Worm (Caenorhabditis elegans) whole organism, L1 larva: ENCODE results near the gene snb-1.

Experiments
- C04F5.9 ChIP-seq: sonication (generic microtip); optimal IDR thresholded peaks from 2 replicates; lab custom pipeline; 2016; ENCODE audit warnings: missing genetic modification characterization, missing compliant biosample characterization
- C16A3.4 ChIP-seq: fragments of 150-350 bp; optimal IDR thresholded peaks from 2 replicates; lab custom pipeline; 2014; ENCODE audit warnings: missing biosample characterization, missing genetic modification characterization
- F16B12.6 ChIP-seq: fragments of 150-350 bp; optimal IDR thresholded peaks from 2 replicates; lab custom pipeline; 2014; ENCODE audit warnings: missing biosample characterization, missing genetic modification characterization
- aha-1 ChIP-seq: fragments of 150-350 bp; optimal IDR thresholded peaks from 2 replicates; lab custom pipeline; 2014; ENCODE audit warnings: missing biosample characterization, missing genetic modification characterization
- blmp-1 ChIP-seq: fragments of 150-350 bp; optimal IDR thresholded peaks from 2 replicates; lab custom pipeline; 2014; ENCODE audit warnings: missing biosample characterization, missing genetic modification characterization
- ceh-8 ChIP-seq: fragments of 200-800 bp; sonication (Bioruptor generic); optimal IDR thresholded peaks from 2 replicates; lab custom pipeline; 2018; ENCODE audit warnings: mild to moderate bottlenecking, missing genetic modification characterization, moderate library complexity, missing compliant biosample characterization
- ceh-82 ChIP-seq, 3 experiments: fragments of 150-350 bp in 1 of 3; sonication (generic microtip) in 2 of 3; optimal IDR thresholded peaks; 2 replicates each; lab custom pipeline; 2014 to 2017; ENCODE audit warnings: missing biosample characterization in 3 of 3, missing genetic modification characterization in 3 of 3
- ceh-88 ChIP-seq: fragments of 200-800 bp; sonication (Bioruptor generic); IDR thresholded peaks from 2 replicates; pipeline ENCODE4 v1.3.6; 2022; ENCODE audit warnings: missing genetic modification characterization, missing compliant biosample characterization
- ceh-90 ChIP-seq: sonication (generic microtip); optimal IDR thresholded peaks from 2 replicates; lab custom pipeline; 2016; ENCODE audit warnings: missing genetic modification characterization, missing compliant biosample characterization
- ces-1 ChIP-seq: fragments of 150-350 bp; optimal IDR thresholded peaks from 2 replicates; lab custom pipeline; 2014; ENCODE audit warnings: missing biosample characterization, missing genetic modification reagents, missing genetic modification characterization
- dpl-1 ChIP-seq, 3 experiments: fragments of 150-350 bp in 2 of 3; sonication (generic microtip) in 1 of 3; optimal IDR thresholded peaks; 2 replicates each; lab custom pipeline; 2014 to 2017; ENCODE audit warnings: missing biosample characterization in 3 of 3, missing genetic modification characterization in 3 of 3, missing genetic modification reagents in 3 of 3
- dsc-1 ChIP-seq: sonication (generic microtip); optimal IDR thresholded peaks from 2 replicates; lab custom pipeline; 2016; ENCODE audit warnings: mild to moderate bottlenecking, missing genetic modification characterization, missing compliant biosample characterization
- efl-3 ChIP-seq: fragments of 200-800 bp; sonication (Bioruptor generic); optimal IDR thresholded peaks from 2 replicates; lab custom pipeline; 2018; ENCODE audit warnings: mild to moderate bottlenecking, missing genetic modification characterization, missing compliant biosample characterization
- egl-13 ChIP-seq: sonication (generic microtip); optimal IDR thresholded peaks from 2 replicates; lab custom pipeline; 2016; ENCODE audit warnings: missing genotype, missing genetic modification reagents, missing genetic modification characterization, missing compliant biosample characterization
- ets-5 ChIP-seq: fragments of 200-800 bp; sonication (Bioruptor generic); IDR thresholded peaks from 2 replicates; pipeline ENCODE4 v1.3.6; 2022; ENCODE audit warnings: missing genetic modification characterization, missing compliant biosample characterization
- fkh-4 ChIP-seq: sonication (generic microtip); optimal IDR thresholded peaks from 2 replicates; lab custom pipeline; 2016; ENCODE audit warnings: missing compliant biosample characterization, missing genetic modification characterization, borderline replicate concordance
- fkh-8 ChIP-seq: sonication (generic microtip); optimal IDR thresholded peaks from 2 replicates; lab custom pipeline; 2016; ENCODE audit warnings: mild to moderate bottlenecking, missing genetic modification characterization, missing compliant biosample characterization
- fos-1 ChIP-seq: fragments of 150-350 bp; optimal IDR thresholded peaks from 2 replicates; lab custom pipeline; 2014; ENCODE audit warnings: missing biosample characterization, missing genetic modification characterization
- grh-1 ChIP-seq: fragments of 200-800 bp; sonication (Bioruptor generic); IDR thresholded peaks from 2 replicates; pipeline ENCODE4 v1.3.6; 2022; ENCODE audit warnings: missing genetic modification reagents, missing genetic modification characterization, missing compliant biosample characterization
- hpl-2 ChIP-seq: fragments of 150-350 bp; optimal IDR thresholded peaks from 2 replicates; lab custom pipeline; 2014; ENCODE audit warnings: missing biosample characterization, missing genetic modification reagents, missing genetic modification characterization
- irx-1 ChIP-seq: sonication (generic microtip); optimal IDR thresholded peaks from 2 replicates; lab custom pipeline; 2016; ENCODE audit warnings: missing genetic modification characterization, missing compliant biosample characterization
- isw-1 ChIP-seq: fragments of 200-800 bp; sonication (Bioruptor generic); IDR thresholded peaks from 2 replicates; pipeline ENCODE4 v1.3.6; 2022; ENCODE audit warnings: missing genetic modification characterization, missing compliant biosample characterization
- lin-14 ChIP-seq: fragments of 200-800 bp; sonication (Bioruptor generic); optimal IDR thresholded peaks from 2 replicates; lab custom pipeline; 2018; ENCODE audit warnings: mild to moderate bottlenecking, missing genetic modification characterization, moderate library complexity, missing compliant biosample characterization
- lin-15B ChIP-seq: fragments of 150-350 bp; sonication (generic microtip); optimal IDR thresholded peaks from 3 replicates; lab custom pipeline; 2014; ENCODE audit warnings: missing biosample characterization, missing genetic modification characterization
- lin-35 ChIP-seq, 2 experiments: fragments of 150-350 bp; optimal IDR thresholded peaks; 2 replicates each; lab custom pipeline; 2014; ENCODE audit warnings: missing biosample characterization in 2 of 2, missing genetic modification characterization in 2 of 2, missing genetic modification reagents in 2 of 2
- lir-3 ChIP-seq: sonication (generic microtip); optimal IDR thresholded peaks from 2 replicates; lab custom pipeline; 2016; ENCODE audit warnings: mild to moderate bottlenecking, missing genetic modification characterization, moderate library complexity, missing compliant biosample characterization; ENCODE audit not compliant: poor library complexity
- lsy-2 ChIP-seq, 2 experiments: fragments of 150-350 bp; optimal IDR thresholded peaks; 2 replicates each; lab custom pipeline; 2014; ENCODE audit warnings: missing biosample characterization in 2 of 2, missing genetic modification characterization in 2 of 2
- mab-9 ChIP-seq: fragments of 200-800 bp; sonication (Bioruptor generic); IDR thresholded peaks from 2 replicates; pipeline ENCODE4 v1.3.6; 2022; ENCODE audit warnings: missing genetic modification reagents, missing genetic modification characterization, missing compliant biosample characterization
- mef-2 ChIP-seq: fragments of 150-350 bp; optimal IDR thresholded peaks from 2 replicates; lab custom pipeline; 2014; ENCODE audit warnings: missing biosample characterization, missing genetic modification characterization
- mep-1 ChIP-seq: fragments of 150-350 bp; optimal IDR thresholded peaks from 2 replicates; lab custom pipeline; 2014; ENCODE audit warnings: missing biosample characterization, missing genetic modification characterization
- nhr-11 ChIP-seq: fragments of 150-350 bp; optimal IDR thresholded peaks from 2 replicates; lab custom pipeline; 2014; ENCODE audit warnings: missing biosample characterization, missing genetic modification characterization
- nhr-19 ChIP-seq: fragments of 200-800 bp; sonication (Bioruptor generic); conservative IDR thresholded peaks from 2 replicates; pipeline ENCODE4 v1.3.6; 2022; ENCODE audit warnings: missing genetic modification characterization, missing compliant biosample characterization
- nhr-20 ChIP-seq: sonication (generic microtip); optimal IDR thresholded peaks from 2 replicates; lab custom pipeline; 2016; ENCODE audit warnings: mild to moderate bottlenecking, missing genetic modification characterization, missing compliant biosample characterization
- nhr-237 ChIP-seq: fragments of 150-350 bp; optimal IDR thresholded peaks from 2 replicates; lab custom pipeline; 2014; ENCODE audit warnings: missing biosample characterization, missing genetic modification characterization
- nhr-28 ChIP-seq: fragments of 150-350 bp; optimal IDR thresholded peaks from 2 replicates; lab custom pipeline; 2014; ENCODE audit warnings: missing biosample characterization, missing genetic modification characterization
- nhr-47 ChIP-seq: sonication (generic microtip); optimal IDR thresholded peaks from 2 replicates; lab custom pipeline; 2016; ENCODE audit warnings: mild to moderate bottlenecking, missing genetic modification characterization, moderate library complexity, missing compliant biosample characterization
- nhr-71 ChIP-seq: sonication (generic microtip); optimal IDR thresholded peaks from 2 replicates; lab custom pipeline; 2016; ENCODE audit warnings: mild to moderate bottlenecking, missing genetic modification characterization, moderate library complexity, missing compliant biosample characterization
- nhr-76 ChIP-seq: sonication (generic microtip); optimal IDR thresholded peaks from 2 replicates; lab custom pipeline; 2017; ENCODE audit warnings: missing biosample characterization, missing genetic modification characterization
- nhr-77 ChIP-seq: fragments of 150-350 bp; optimal IDR thresholded peaks from 2 replicates; lab custom pipeline; 2014; ENCODE audit warnings: missing biosample characterization, missing genetic modification characterization
- nhr-85 ChIP-seq: sonication (generic microtip); peaks from one replicate; lab custom pipeline; 2016; ENCODE audit warnings: missing genetic modification characterization, inconsistent platforms, missing compliant biosample characterization
- pax-3 ChIP-seq: fragments of 200-800 bp; sonication (Bioruptor generic); optimal IDR thresholded peaks from 2 replicates; lab custom pipeline; 2018; ENCODE audit warnings: mild to moderate bottlenecking, missing genetic modification characterization, moderate library complexity, missing compliant biosample characterization
- skn-1 ChIP-seq: fragments of 150-350 bp; optimal IDR thresholded peaks from 2 replicates; lab custom pipeline; 2014; ENCODE audit warnings: missing biosample characterization, missing genetic modification characterization
- snpc-4 ChIP-seq: fragments of 150-350 bp; optimal IDR thresholded peaks from 2 replicates; lab custom pipeline; 2014; ENCODE audit warnings: missing biosample characterization, missing genetic modification characterization
- snu-23 ChIP-seq: sonication (generic microtip); optimal IDR thresholded peaks from 2 replicates; lab custom pipeline; 2016; ENCODE audit warnings: missing genetic modification characterization, missing compliant biosample characterization
- sox-4 ChIP-seq: sonication (generic microtip); optimal IDR thresholded peaks from 2 replicates; lab custom pipeline; 2016; ENCODE audit warnings: missing genetic modification characterization, missing compliant biosample characterization
- swsn-7 ChIP-seq: sonication (generic microtip); optimal IDR thresholded peaks from 2 replicates; lab custom pipeline; 2016; ENCODE audit warnings: missing genetic modification characterization, missing compliant biosample characterization
- tbx-2 ChIP-seq: sonication (generic microtip); optimal IDR thresholded peaks from 2 replicates; lab custom pipeline; 2016; ENCODE audit warnings: missing genetic modification characterization, missing compliant biosample characterization
- unc-86 ChIP-seq: sonication (generic microtip); optimal IDR thresholded peaks from 2 replicates; lab custom pipeline; 2016; ENCODE audit warnings: missing genetic modification characterization, missing compliant biosample characterization
- xbp-1 ChIP-seq: sonication (generic microtip); optimal IDR thresholded peaks from 2 replicates; lab custom pipeline; 2016; ENCODE audit warnings: missing genetic modification characterization, missing compliant biosample characterization
- zip-4 ChIP-seq: fragments of 200-800 bp; sonication (Bioruptor generic); optimal IDR thresholded peaks from 2 replicates; lab custom pipeline; 2018; ENCODE audit warnings: mild to moderate bottlenecking, missing genetic modification characterization, moderate library complexity, missing compliant biosample characterization
- ztf-4 ChIP-seq: fragments of 150-350 bp; optimal IDR thresholded peaks from 2 replicates; lab custom pipeline; 2014; ENCODE audit warnings: missing biosample characterization, missing genetic modification characterization

Gene snb-1

DNA sequence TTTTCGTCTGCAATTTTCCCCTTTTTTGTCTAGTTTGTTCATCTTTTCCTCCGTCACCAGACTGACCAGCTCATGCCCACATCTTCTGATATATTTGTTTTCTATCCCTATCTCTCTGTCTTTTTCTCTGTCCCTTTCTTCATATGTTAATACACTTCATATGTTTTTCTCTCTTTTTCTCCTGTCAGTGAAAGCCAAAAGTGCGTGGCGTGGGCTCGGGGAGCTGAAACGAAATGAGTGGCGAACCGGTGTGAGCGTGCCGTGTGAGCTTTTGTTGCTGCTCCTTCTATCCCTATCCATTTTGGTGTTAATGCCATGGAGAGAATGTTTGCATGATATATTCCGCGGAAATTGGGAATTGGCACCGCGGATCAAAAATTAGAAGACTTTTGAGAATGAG is 24.4 kb downstream of the snb-1 start:
- TF ChIP-seq irx-1 (tag; lab: Kevin White, UChicago) (no peak), ceh-88 (no peak), egl-13 (tag; lab: Kevin White, UChicago) (no peak), aha-1 (tag; lab: Kevin White, UChicago) (no peak), unc-86 (tag; lab: Kevin White, UChicago) (peak; percentile 2), nhr-28 (tag; lab: Kevin White, UChicago) (no peak), nhr-85 (tag; lab: Kevin White, UChicago) (no peak), lin-15B (tag; lab: Kevin White, UChicago) (no peak), F16B12.6 (no peak), ets-5 (GFP tag; lab: Robert Waterston, UW) (no peak), skn-1 (tag; lab: Kevin White, UChicago) (no peak), lsy-2 (tag; optimal IDR thresholded peaks at IDR 0.05; lab: Kevin White, UChicago) (peak in 1 of 2 experiments; percentile 2), nhr-76 (tag; lab: Kevin White, UChicago) (no peak), grh-1 (GFP tag; lab: Robert Waterston, UW) (no peak), dsc-1 (tag; lab: Kevin White, UChicago) (peak; percentile 35), isw-1 (no peak), snpc-4 (tag; lab: Kevin White, UChicago) (no peak), fkh-8 (peak; percentile 67), tbx-2 (tag; lab: Kevin White, UChicago) (no peak), lin-14 (GFP tag; lab: Kevin White, UChicago) (peak; percentile 34), ceh-82 (tag; optimal IDR thresholded peaks at IDR 0.05; lab: Kevin White, UChicago) (peak in 1 of 3 experiments; percentile 24), nhr-237 (tag; lab: Kevin White, UChicago) (no peak)

DNA sequence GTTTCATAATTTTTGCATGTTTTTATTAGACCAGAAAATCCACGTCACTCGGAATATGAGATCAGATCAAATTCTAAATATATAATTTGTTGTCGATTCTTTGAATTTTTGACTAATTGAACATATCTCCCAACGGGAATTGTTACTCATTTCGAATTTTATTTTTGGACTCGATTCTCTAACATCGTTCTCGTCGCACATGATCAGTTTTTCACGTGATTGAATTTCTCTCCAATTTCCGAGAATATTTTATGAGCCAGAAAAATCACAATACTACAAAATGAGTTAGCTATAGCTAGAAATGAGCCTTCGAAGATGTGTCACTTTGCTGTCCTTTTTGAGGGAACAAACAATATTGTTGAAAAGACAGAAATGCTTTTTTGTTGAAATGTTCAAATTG is 25.5 kb downstream of the snb-1 start:
- peak; percentile 14 for TF ChIP-seq fkh-4
- TF ChIP-seq nhr-71: peak; percentile 88
- TF ChIP-seq swsn-7: peak; percentile 52
- TF ChIP-seq mef-2 (tag; lab: Kevin White, UChicago): peak; percentile 37
- peak; percentile 93 for TF ChIP-seq sox-4
- TF ChIP-seq skn-1 (tag; lab: Kevin White, UChicago): no peak
- TF ChIP-seq fos-1: peak; percentile 18
- peak; percentile 61 for TF ChIP-seq nhr-20
- peak; percentile 21 for TF ChIP-seq xbp-1
- TF ChIP-seq isw-1: no peak
- TF ChIP-seq efl-3: no peak
- peak; percentile 97 for TF ChIP-seq fkh-8
- TF ChIP-seq dsc-1 (tag; lab: Kevin White, UChicago): peak; percentile 88
- TF ChIP-seq ceh-8: peak; percentile 84
- TF ChIP-seq mab-9 (GFP tag; lab: Robert Waterston, UW): 0 out of 2 replicates have a peak, but pooled peaks have one; percentile 22
- TF ChIP-seq ztf-4 (tag; lab: Kevin White, UChicago): peak; percentile 40
- no peak for TF ChIP-seq snu-23 (GFP tag; lab: Kevin White, UChicago)
- TF ChIP-seq mep-1 (tag; lab: Kevin White, UChicago): peak; percentile 10
- peak in 1 of 2 experiments; percentile 14 for TF ChIP-seq lsy-2 (tag; optimal IDR thresholded peaks at IDR 0.05; lab: Kevin White, UChicago)
- peak; percentile 83 for TF ChIP-seq nhr-47 (tag; lab: Kevin White, UChicago)
- TF ChIP-seq nhr-11: peak; percentile 55
- TF ChIP-seq nhr-19 (GFP tag; lab: Robert Waterston, UW): 0 out of 2 replicates have a peak, but pooled peaks have one; percentile 12
- peak; percentile 49 for TF ChIP-seq lin-14 (GFP tag; lab: Kevin White, UChicago)
- peak; percentile 61 for TF ChIP-seq pax-3 (tag; lab: Kevin White, UChicago)
- TF ChIP-seq egl-13 (tag; lab: Kevin White, UChicago): no peak

DNA sequence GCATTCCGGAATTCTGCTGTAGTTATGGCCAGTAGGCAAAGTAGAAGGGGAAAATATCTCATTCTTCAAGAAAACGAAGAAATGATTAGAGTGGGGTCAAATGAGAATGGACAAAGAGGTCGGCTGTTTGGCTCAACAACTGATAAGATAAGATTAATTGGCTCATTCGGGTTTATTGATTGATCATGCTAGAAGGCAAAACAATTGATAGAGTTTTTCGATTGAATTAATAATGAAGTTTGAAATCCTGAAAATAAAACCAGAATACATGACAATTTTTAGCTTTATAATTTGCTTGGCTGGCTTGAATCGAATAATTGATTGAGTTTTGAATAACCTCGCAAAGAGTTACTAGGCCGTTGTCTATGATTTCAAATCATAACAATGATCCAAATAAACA is 30.1 kb downstream of the snb-1 start, which contains the start of gene ppt-1:
TSS of gene ppt-1 (minus strand) at position 101 of the 400 bp plus-strand sequence.
- TF ChIP-seq ztf-4 (tag; lab: Kevin White, UChicago) (no peak), blmp-1 (tag; lab: Kevin White, UChicago) (no peak), pax-3 (tag; lab: Kevin White, UChicago) (no peak), lir-3 (tag; lab: Kevin White, UChicago) (no peak), lsy-2 (tag; optimal IDR thresholded peaks at IDR 0.05; lab: Kevin White, UChicago) (no peak), C16A3.4 (no peak), irx-1 (tag; lab: Kevin White, UChicago) (no peak), dpl-1 (GFP tag; optimal IDR thresholded peaks at IDR 0.05; lab: Kevin White, UChicago) (no peak), mef-2 (tag; lab: Kevin White, UChicago) (no peak), C04F5.9 (tag; lab: Kevin White, UChicago) (no peak), hpl-2 (GFP tag; lab: Kevin White, UChicago) (no peak), ceh-90 (tag; lab: Kevin White, UChicago) (no peak), zip-4 (GFP tag; lab: Kevin White, UChicago) (no peak), mab-9 (GFP tag; lab: Robert Waterston, UW) (no peak), lin-35 (GFP tag; optimal IDR thresholded peaks at IDR 0.05; lab: Kevin White, UChicago) (no peak), nhr-77 (no peak), xbp-1 (no peak), ces-1 (GFP tag; lab: Kevin White, UChicago) (no peak), mep-1 (tag; lab: Kevin White, UChicago) (no peak), ceh-8 (no peak)
